Fruit fly (Drosophila melanogaster): ENCODE measurements around the gene norpA.

Gene norpA

DNA sequence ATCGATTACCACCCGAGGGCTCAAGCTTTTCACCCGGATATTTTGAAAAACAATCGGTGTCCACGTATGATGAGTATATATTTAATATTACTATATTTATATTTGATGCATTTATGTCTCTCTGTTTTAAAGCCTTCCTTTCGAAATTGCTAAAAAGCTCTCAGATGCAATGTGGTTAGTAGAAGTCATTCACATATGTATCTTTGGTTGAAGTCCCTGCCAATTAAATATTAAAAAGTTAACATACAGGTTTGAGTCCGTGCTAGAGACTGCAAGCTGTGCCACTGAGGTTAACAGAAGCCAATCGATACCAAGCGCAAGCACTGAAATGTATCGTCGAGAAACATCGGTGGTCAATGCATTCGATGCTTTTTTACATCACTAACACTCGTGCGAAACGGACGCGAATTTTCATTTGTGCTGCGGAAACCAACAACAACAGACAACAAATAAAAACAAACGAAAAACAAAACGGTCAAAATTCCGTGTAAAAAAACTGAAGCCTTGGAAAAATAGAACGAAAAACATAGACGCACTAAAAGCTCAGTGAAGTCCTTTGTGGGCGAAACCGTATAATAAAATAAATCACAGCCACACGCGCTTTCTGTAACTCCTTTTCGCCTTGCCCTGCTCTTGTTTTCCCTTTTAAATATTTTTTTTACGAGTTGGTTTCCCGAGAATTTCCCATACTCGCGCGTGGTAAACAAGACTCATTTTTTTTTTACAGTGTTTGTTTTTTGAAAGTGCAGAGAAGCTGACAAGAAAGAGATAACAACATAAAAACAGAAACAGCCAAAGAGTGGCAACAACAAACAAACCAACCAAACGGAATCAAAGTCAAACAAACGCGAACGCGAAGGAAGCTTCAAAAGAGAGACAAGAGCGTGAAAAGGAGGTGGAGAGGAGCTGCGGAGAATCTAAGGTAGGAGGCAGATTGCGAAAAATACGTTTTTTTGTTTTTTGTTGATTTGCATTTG is at the start of gene norpA (continued):
- TF ChIP-seq Sox102F (GFP tag; optimal IDR thresholded peaks at IDR 0.05) = peak; percentile 48
- TF ChIP-seq CG11456 (GFP tag; IDR thresholded peaks at IDR 0.05) = no peak; the same call in 2 of the 3 replicates
- TF ChIP-seq lbe (GFP tag; optimal IDR thresholded peaks at IDR 0.05) = no peak
- TF ChIP-seq Mes4 (GFP tag; optimal IDR thresholded peaks at IDR 0.05) = peak; percentile 56
- TF ChIP-seq CG10147 (GFP tag; optimal IDR thresholded peaks at IDR 0.05) = no peak
- no peak for TF ChIP-seq cato (GFP tag; optimal IDR thresholded peaks at IDR 0.05; ENCODE audit: borderline replicate concordance)
- TF ChIP-seq CG34376 (GFP tag; optimal IDR thresholded peaks at IDR 0.05) = no peak
- no peak for TF ChIP-seq CG15073 (GFP tag; optimal IDR thresholded peaks at IDR 0.05)
- peak; percentile 1 for TF ChIP-seq CG11723 (GFP tag; optimal IDR thresholded peaks at IDR 0.05)
- peak; percentile 96 for TF ChIP-seq Opbp (GFP tag; IDR thresholded peaks at IDR 0.05; ENCODE audit: partially characterized antibody)
- peak; percentile 15 for TF ChIP-seq sd (tag; optimal IDR thresholded peaks at IDR 0.05)
- TF ChIP-seq CG17568 (GFP tag; optimal IDR thresholded peaks at IDR 0.05) = no peak
- TF ChIP-seq CG17829 (tag; optimal IDR thresholded peaks at IDR 0.05) = peak; percentile 14
- TF ChIP-seq Dll (GFP tag; IDR thresholded peaks at IDR 0.05; ENCODE audit: partially characterized antibody) = peak; percentile 83
- TF ChIP-seq CG16779 (GFP tag; IDR thresholded peaks at IDR 0.05) = no peak
- TF ChIP-seq Awh (GFP tag; IDR thresholded peaks at IDR 0.05) = no peak
- TF ChIP-seq ci (GFP tag; IDR thresholded peaks at IDR 0.05) = peak; percentile 10; the same call in 1 of the 3 replicates
- peak; percentile 22; the same call in 1 of the 2 replicates for TF ChIP-seq Adf1 (GFP tag; IDR thresholded peaks at IDR 0.05)
- TF ChIP-seq Blimp-1 (GFP tag; optimal IDR thresholded peaks at IDR 0.05) = peak; percentile 39
- TF ChIP-seq mld (GFP tag; IDR thresholded peaks at IDR 0.05; ENCODE audit: partially characterized antibody) = peak; percentile 92
- no peak; the same call in 2 of the 3 replicates for TF ChIP-seq CG17361 (GFP tag; IDR thresholded peaks at IDR 0.05)
- peak; percentile 18 for TF ChIP-seq gfzf (GFP tag; optimal IDR thresholded peaks at IDR 0.05)
- TF ChIP-seq CG2120 (GFP tag; optimal IDR thresholded peaks at IDR 0.05) = peak; percentile 9
- TF ChIP-seq Sox100B (GFP tag; optimal IDR thresholded peaks at IDR 0.05) = peak; percentile 40
- TF ChIP-seq Hr51 (GFP tag; optimal IDR thresholded peaks at IDR 0.05) = peak; percentile 21 to 51
- TF ChIP-seq CG32532 (GFP tag; IDR thresholded peaks at IDR 0.05) = no peak
- peak; percentile 6 for TF ChIP-seq CG17385 (GFP tag; optimal IDR thresholded peaks at IDR 0.05)
- peak; percentile 53 for TF ChIP-seq row (GFP tag; IDR thresholded peaks at IDR 0.05)
- TF ChIP-seq sob (GFP tag; IDR thresholded peaks at IDR 0.05) = no peak
- peak; percentile 97 for TF ChIP-seq CG42726 (GFP tag; IDR thresholded peaks at IDR 0.05; ENCODE audit: partially characterized antibody)
- peak; percentile 67 for TF ChIP-seq pita (GFP tag; optimal IDR thresholded peaks at IDR 0.05)
- TF ChIP-seq CG11696 (GFP tag; IDR thresholded peaks at IDR 0.05) = no peak
- no peak for TF ChIP-seq CG2889 (GFP tag; IDR thresholded peaks at IDR 0.05)
- TF ChIP-seq HLH4C (GFP tag; IDR thresholded peaks at IDR 0.05; ENCODE audit: partially characterized antibody) = peak; percentile 82
- no peak for TF ChIP-seq CG1529 (GFP tag; optimal IDR thresholded peaks at IDR 0.05)
- no peak for TF ChIP-seq tup (GFP tag; optimal IDR thresholded peaks at IDR 0.05)
- no peak for TF ChIP-seq cad (GFP tag; optimal IDR thresholded peaks at IDR 0.05)
- peak; percentile 86 for TF ChIP-seq Med (GFP tag)
- TF ChIP-seq ATbp (GFP tag; optimal IDR thresholded peaks at IDR 0.05) = peak; percentile 11
- TF ChIP-seq CG6272 (GFP tag; IDR thresholded peaks at IDR 0.05) = 0 out of 2 replicates have a peak, but pooled peaks have one; percentile 37
- TF ChIP-seq grau (tag; optimal IDR thresholded peaks at IDR 0.05) = peak; percentile 25
- peak; percentile 91 for TF ChIP-seq inv (GFP tag; IDR thresholded peaks at IDR 0.05; ENCODE audit: partially characterized antibody)
- peak; percentile 91 for TF ChIP-seq hb (GFP tag; IDR thresholded peaks at IDR 0.05; ENCODE audit: partially characterized antibody)
- peak; percentile 56; the same call in 1 of the 2 replicates for TF ChIP-seq rib (GFP tag; IDR thresholded peaks at IDR 0.05)
- no peak for TF ChIP-seq HLH54F (GFP tag; optimal IDR thresholded peaks at IDR 0.05)
- TF ChIP-seq BEAF-32 (GFP tag; optimal IDR thresholded peaks at IDR 0.05) = peak; percentile 90
- TF ChIP-seq CG2875 (GFP tag; optimal IDR thresholded peaks at IDR 0.05) = no peak

All from whole organism, embryonic.